Worm (Caenorhabditis elegans) whole organism, L4/young adult: Measurements from ENCODE around the gene F26C11.3.
"Not testable (repeated sequence)": the region's sequence is repeated elsewhere in the genome, so short reads cannot be mapped to it uniquely, and the experiment has no call there.

ENCODE experiments used
- W03F9.2 ChIP-seq: fragments of 150-350 bp; optimal IDR thresholded peaks from 2 replicates; lab custom pipeline; 2014; ENCODE audit warnings: missing biosample characterization, missing genetic modification characterization
- dao-5 ChIP-seq: sonication (generic microtip); optimal IDR thresholded peaks from 2 replicates; lab custom pipeline; 2016; ENCODE audit warnings: missing genotype, missing genetic modification characterization, moderate library complexity, missing compliant biosample characterization
- him-1 ChIP-seq: sonication (generic microtip); optimal IDR thresholded peaks from 2 replicates; lab custom pipeline; 2016; ENCODE audit warnings: missing genotype, missing genetic modification reagents, missing genetic modification characterization, missing compliant biosample characterization

DNA sequence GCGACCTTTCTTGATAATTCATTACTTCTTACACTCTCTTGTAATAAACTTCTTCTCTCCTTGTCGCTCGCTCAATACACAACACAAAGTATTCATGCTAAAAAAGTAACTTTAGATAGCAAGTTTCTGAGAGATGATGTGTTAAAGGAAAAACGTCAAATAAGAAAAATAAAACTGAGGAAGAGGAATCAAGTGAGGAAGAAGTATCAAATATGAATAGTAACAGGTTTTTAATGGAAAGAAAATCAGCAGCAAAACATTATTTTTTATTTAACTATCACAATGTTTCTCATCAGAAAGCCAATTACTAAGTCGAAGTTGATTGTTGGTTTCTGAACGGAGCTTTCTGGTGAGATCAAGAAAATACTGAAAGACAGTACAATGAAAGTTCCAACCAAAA, 48.5 kb downstream of the F26C11.3 start, which contains the start of gene chil-1:
- TF ChIP-seq him-1, W03F9.2, dao-5 (tag; lab: Kevin White, UChicago): not testable (repeated sequence)
